Worm (Caenorhabditis elegans) whole organism, L4/young adult: ENCODE measurements around the gene H40L08.9.

Experiments used
- W03F9.2 ChIP-seq: fragments of 150-350 bp; optimal IDR thresholded peaks from 2 replicates; lab custom pipeline; 2014; ENCODE audit warnings: missing biosample characterization, missing genetic modification characterization
- dao-5 ChIP-seq: sonication (generic microtip); optimal IDR thresholded peaks from 2 replicates; lab custom pipeline; 2016; ENCODE audit warnings: missing genotype, missing genetic modification characterization, moderate library complexity, missing compliant biosample characterization
- him-1 ChIP-seq: sonication (generic microtip); optimal IDR thresholded peaks from 2 replicates; lab custom pipeline; 2016; ENCODE audit warnings: missing genotype, missing genetic modification reagents, missing genetic modification characterization, missing compliant biosample characterization

Gene H40L08.9

DNA sequence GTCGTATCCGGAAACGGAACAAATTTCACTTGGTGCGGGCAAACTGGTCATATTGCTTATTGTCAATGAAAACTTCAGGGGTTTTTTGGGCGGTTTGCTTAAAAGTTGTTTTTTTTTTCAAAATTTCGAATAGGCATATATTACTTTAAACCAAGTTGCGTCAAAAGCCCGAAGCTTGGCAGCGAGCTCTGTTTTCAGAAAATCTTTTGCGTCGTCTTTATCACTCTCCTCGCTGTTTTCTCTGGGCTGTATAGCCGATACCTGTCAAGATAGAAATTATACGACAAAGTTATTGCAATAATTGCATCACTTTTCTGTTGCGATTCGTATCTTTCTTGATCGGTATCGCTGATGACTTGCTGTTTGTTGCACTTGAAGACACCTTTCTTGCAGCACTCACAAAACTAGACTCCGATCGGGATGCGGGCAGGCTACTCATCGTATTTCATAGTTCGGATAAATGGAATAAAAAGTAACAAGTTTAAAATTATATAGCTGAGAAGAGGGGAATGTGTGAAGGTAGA is at the start of gene H40L08.9, which contains the start of gene H40L08.3:
Gene H40L08.9 (minus strand): TSS at position 439 of the 524 bp plus-strand sequence.
Gene H40L08.3 (minus strand): TSS at position 51 of the 524 bp plus-strand sequence.
- TF ChIP-seq him-1 (no peak), dao-5 (no peak), W03F9.2 (no peak)

DNA sequence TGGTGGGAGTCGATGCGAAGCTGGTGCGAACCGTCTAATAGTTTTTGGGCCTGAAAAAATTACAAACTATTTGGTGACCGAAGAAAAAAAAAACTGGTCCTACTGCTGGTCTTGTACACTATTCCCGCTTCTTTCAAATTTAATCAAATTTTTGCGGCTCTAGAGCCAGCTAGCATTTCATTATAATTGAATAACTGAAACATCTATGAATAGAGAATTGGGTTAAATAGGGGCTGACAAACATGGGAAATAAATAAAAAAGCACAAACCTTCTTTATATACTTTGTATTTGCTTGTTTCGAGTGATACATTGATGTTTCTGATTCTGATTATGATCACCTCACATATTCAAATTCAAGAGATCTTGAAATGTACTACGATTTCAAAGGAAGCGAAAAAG is 48.9 kb upstream of the H40L08.9 start:
- TF ChIP-seq W03F9.2 (no peak), dao-5 (no peak), him-1 (no peak)

DNA sequence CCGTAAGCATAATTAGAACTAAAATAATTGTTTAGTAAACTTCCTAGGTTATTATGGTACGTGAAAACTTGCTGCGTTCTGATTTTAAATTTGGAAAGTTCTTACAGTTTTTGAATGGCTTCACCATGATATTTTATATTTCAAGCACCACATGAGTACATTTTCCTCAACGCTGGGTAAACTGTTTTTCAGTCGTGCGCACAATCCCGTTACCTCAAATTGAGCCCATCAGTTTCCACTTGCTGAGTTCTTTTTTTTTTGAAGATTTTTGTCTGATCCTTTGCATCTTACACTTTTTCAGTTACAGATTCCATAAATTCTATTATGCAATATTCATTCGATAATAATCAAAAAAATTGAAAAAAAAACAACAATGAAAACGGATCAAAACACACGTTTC is 44.3 kb upstream of the H40L08.9 start:
- TF ChIP-seq dao-5 (no peak), him-1 (no peak), W03F9.2 (no peak)

DNA sequence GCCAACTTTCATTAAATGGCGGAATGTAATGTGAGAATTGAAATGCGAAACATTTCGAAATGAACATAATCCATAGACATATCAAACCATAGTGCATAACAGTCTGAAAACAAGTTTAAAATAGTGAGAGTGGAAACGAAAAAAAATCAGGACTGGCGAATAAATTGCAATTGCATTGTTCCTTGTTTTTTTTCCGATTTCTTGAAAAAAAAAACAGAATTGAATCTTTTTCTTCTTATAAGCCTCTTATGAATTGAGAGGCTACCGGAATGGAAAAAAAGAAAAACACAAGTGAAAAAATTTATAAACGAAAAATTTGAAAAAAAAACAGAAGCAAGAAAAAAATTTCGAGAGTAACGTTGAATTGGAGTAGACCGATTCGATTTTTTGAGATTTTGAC is 40.2 kb upstream of the H40L08.9 start, which contains the start of gene R07D5.2:
Gene R07D5.2 (minus strand): TSS at position 101 of the 400 bp plus-strand sequence.
- TF ChIP-seq him-1 (no peak), W03F9.2 (no peak), dao-5 (no peak)

DNA sequence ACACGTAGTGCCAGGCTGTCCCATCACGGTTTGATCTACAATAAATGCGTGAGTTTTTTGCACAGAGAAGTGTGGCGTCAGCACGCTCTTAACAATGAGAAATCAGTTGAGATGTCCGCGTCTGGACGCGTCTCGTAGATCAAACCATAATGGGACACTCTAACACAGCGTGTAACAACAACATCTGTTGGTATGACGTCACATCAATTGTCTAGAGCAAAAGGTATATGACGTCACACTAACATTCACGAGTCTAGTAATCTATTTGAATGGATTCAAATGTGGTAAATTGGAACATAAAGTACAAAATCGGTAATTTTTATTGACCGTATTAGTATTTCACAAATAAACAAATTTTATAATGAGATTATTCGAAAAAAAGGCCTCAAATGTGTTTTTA is 39.5 kb upstream of the H40L08.9 start:
- TF ChIP-seq dao-5 (no peak), W03F9.2 (no peak), him-1 (no peak)

DNA sequence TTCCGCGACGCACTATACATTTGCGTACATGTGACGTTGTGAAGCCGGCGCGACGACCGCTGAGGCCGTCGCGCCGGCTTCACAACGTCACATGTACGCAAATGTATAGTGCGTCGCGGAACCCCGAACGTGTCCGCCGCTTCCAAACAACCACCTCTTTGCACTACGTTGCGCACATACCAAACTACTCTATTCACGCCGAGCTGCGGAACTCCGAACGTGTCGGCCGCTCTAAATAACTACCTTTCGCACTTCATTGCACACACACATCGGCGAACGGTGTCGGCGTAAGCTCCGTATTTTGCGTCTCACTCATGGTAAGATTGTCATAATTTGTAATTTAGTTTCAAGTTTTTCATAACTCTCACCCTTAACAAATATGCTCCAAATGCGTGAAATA is 35.9 kb upstream of the H40L08.9 start:
- TF ChIP-seq dao-5 (no peak), him-1 (no peak), W03F9.2 (no peak)

DNA sequence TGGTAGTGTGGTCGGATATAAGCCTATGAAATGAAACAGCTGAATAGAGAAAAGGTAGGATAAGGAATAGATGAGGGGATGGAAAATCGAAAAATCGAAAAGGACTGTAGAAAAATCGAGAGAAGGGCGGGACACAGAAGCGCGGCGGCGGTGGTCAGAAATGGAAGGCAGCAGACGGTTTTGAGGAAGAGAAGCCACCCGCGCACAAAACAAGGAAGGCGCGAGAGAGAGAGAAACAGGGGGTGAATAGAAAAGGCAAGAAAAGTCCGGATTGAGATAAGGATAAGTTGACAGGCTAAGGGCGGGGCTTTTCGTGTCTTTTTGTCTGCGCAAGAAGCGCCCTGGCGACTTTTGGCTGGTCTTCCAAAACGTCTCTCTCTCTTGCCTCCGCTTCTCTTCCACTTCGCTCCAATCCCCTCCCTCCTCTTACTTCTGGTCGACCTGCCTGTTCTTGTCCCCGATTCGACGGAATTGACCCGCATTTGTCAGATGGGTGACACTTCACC is 31.5 kb upstream of the H40L08.9 start, which contains the start of gene mlt-9:
Gene mlt-9 (minus strand): TSS at position 51 of the 506 bp plus-strand sequence.
- TF ChIP-seq dao-5 (no peak), W03F9.2 (no peak), him-1 (no peak)

DNA sequence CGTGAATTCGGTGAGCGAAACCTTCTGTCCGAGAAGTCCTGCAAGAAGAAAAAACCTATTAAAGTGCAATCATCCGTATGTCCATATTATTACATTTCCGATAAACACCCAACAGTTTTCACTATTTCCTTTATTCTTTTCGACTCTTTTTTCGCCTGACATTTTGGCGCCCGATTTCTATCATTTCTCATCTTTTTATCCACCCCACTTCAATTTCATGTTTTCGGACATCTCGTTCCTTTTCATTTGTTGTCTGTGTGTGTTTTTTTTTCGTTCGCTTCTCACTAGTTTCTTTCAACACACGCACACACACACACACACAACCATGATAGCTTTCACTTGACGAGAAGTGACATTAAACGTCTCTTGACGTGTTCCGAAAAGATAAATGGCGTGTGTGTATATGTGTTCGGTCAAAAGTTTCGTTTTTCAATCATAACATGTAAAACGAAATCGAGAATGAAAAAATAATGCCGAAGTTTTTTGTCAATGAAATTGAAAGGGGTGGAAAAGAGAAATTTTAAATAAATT is 28.7 kb upstream of the H40L08.9 start:
- TF ChIP-seq him-1: no peak
- TF ChIP-seq W03F9.2: no peak
- TF ChIP-seq dao-5: no peak

DNA sequence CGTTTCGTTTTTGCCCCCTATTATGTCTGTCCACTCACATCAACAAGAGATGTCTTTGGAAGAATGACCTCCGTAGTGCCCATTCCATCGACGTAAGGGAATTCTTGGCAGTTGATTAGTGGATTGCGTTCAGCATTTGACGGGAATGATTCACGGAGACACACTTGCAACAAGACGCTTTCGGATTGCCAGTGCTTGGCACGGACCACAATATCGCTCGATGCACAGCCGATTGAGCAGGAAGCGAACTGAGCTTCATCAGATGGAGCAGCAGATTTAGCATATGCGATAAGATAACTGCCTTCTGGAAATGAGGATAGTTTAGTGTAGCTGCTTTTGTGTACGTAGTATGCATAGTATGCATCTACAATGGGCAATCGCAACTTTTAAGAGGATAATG is 27.2 kb upstream of the H40L08.9 start:
- TF ChIP-seq him-1: no peak
- TF ChIP-seq W03F9.2: no peak
- no peak for TF ChIP-seq dao-5

DNA sequence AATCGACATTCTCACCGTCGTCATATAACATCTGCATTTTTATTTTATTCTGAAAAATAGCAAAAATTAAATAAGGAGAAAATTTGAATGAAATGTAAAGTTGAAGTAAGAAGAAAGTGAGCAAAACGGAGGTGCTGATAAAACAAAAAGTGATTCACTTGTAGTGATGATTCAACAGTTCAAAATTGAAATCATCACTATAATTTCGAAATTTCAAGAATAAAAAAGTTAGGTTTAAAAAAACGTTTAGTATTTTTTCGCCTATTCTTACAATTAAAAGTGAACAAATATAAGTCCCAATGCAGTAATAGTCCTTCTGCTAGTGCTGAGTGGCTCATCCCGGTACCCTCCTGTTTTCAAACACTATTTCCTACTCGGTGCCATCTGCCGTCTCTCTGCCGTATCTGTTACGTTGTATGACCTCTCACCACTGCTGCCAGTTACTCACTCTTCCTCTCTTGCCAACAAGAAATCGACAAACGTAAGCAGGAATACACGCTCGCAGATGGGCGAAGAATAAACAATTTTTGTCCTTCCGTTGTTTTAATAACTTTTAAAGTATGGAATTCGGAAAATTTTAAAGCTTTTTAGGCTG is 24.2 kb upstream of the H40L08.9 start, which contains the start of gene dhhc-1:
Gene dhhc-1 (minus strand): TSS at position 51 of the 595 bp plus-strand sequence.
- TF ChIP-seq W03F9.2 (no peak), dao-5 (no peak), him-1 (no peak)

DNA sequence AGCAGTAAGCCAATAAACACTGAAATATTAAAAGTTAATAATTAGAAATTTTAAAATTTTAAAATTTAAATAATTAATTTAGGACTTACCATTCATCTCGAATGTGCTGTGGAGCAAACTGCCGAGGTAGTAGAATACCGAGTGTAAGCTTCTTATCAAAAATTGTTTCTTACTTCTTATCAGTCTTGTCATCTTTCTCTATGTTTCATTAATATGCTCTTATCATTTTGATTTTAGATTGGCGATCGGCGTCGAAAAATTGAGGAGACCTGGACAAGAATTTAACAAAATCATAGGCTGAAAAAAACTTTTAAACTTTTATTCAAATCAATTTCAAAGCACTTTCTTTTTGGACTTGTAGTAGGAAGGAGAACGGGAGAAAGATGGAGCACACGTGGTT is 21.5 kb upstream of the H40L08.9 start, which contains the start of gene F09B12.3:
Gene F09B12.3 (minus strand): TSS at position 192 of the 400 bp plus-strand sequence.
- TF ChIP-seq dao-5 (no peak), him-1 (no peak), W03F9.2 (no peak)

DNA sequence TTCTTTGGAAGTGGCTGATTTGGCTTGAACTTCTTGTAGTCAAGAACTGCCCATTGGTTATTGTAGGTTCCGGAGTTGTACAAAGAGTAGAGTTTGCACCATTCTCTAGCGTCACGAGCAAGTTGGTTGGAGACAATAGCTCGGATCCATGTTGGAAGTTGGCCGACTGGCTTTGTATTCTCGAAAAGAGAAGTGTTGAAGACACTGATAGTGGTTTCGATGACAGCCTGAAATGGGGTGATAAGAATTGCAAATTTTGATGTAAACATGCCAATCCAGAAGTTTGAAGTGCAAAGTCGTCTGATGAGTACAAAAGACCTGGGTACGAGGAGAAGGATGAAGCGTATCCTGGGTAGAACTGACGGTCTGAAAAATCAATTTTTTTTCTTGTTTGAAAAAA is 20.0 kb upstream of the H40L08.9 start:
- TF ChIP-seq him-1 (no peak), W03F9.2 (no peak), dao-5 (no peak)

DNA sequence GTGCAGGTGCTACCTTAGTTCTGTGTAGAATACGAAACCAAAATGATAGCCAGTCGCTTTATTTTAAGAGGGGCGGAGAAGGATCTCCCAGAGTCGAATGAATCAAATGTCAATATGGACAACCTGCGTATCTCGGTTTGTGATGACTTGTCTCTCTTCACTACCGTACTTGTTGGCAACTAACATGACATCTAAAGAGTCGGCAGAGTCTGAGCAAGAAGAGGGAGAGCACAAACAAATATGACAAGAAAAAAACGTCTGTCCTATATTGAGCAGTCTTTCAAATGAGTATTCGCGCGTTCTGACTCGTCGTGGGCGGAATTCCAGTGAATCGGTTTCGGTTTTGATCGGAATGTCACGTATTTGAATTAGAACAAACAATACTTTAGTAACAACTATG is 18.7 kb upstream of the H40L08.9 start, which contains the start of gene F09B12.7:
Gene F09B12.7 (minus strand): TSS at position 101 of the 400 bp plus-strand sequence.
- TF ChIP-seq dao-5: no peak
- no peak for TF ChIP-seq him-1
- TF ChIP-seq W03F9.2: no peak

DNA sequence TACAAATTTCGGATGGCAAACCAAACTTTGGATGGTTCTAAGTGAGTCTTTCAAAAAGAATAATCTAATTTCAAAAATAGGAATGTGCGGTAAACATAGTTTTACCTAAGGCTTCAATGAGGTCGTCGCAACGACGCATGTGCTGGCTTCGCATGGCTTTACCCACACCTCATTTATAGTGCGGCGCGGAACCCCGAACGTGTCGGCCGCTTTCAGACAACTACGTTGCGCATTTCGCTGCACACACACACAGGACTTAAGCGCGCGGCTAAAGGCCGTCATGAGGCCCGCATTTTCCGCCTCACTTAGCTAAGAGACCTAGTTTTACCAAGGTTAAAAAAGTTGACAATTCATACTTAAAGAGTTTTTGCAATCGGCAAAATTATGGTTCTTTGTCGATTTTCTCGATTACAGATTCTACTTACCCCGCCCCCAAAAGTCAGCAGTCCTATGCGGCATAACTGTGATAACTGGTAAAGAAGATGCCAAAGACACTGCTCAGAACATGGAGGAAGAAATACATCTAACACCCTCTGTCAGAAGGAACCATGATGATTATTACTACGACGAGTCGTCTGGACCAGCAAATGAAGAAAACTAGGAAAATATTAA is 16.6 kb upstream of the H40L08.9 start:
- TF ChIP-seq W03F9.2: no peak
- TF ChIP-seq him-1: no peak
- TF ChIP-seq dao-5: no peak

DNA sequence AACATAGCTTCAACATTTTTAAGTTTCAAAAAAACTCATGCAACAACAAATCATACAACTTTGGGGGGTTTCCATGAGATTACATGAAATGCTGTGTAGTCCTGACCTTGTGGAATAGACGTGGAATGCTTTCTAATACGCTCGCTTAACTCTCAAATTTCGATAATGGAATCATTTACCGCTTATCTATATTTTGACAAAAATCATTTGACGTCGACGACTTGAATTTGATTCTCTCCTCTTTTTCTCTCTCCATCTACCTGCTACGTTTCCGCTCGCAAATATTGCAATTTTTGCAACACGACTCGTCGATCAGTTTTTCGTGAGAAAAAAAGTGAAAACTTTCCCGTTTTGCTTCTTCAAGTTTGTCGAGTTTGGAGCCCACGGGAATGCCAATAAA is 12.8 kb upstream of the H40L08.9 start, which contains the start of gene flr-4:
Gene flr-4 (plus strand): TSS at position 275 of the 400 bp plus-strand sequence.
- TF ChIP-seq W03F9.2: no peak
- TF ChIP-seq dao-5: no peak
- TF ChIP-seq him-1: no peak

DNA sequence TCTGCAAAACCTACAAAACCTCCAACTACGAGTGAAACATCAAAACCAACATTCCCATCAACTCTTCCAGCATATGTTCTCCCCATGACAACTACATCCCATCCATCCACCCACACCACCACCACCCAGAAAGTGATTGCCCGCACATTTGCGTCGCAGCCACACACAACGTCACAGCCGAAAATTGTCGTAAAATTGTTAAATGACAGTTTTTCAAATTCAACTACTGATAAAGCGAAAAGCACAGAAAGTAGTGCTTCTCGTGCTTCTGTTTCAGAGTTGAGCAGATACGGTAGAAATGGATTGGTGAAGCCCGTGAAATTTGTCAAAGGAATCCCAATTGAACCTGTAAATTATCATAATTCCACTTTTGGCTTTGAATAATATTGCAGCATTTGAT is 11.5 kb upstream of the H40L08.9 start:
- TF ChIP-seq W03F9.2 (no peak), dao-5 (no peak), him-1 (no peak)
